Worm (Caenorhabditis elegans) whole organism, mixed stage, embryonic: ENCODE data around the gene lact-7.

ENCODE experiments used
- M03D4.4 ChIP-seq: sonication (generic microtip); optimal IDR thresholded peaks from 2 replicates; lab custom pipeline; 2017; ENCODE audit warnings: mild to moderate bottlenecking, missing genetic modification characterization, missing compliant biosample characterization
- bed-3 ChIP-seq: fragments of 200-800 bp; sonication (Bioruptor generic); optimal IDR thresholded peaks from 3 replicates; lab custom pipeline; 2018; ENCODE audit warnings: mild to moderate bottlenecking, missing genetic modification characterization, moderate library complexity, missing compliant biosample characterization
- blmp-1 ChIP-seq: fragments of 150-350 bp; optimal IDR thresholded peaks from 2 replicates; lab custom pipeline; 2014; ENCODE audit warnings: missing biosample characterization, missing genetic modification characterization
- ceh-39 ChIP-seq: fragments of 150-350 bp; optimal IDR thresholded peaks from 2 replicates; lab custom pipeline; 2014; ENCODE audit warnings: missing biosample characterization, missing genetic modification characterization
- ceh-43 ChIP-seq: fragments of 200-800 bp; sonication (Bioruptor generic); optimal IDR thresholded peaks from 2 replicates; lab custom pipeline; 2018; ENCODE audit warnings: mild to moderate bottlenecking, missing genetic modification characterization, moderate library complexity, missing compliant biosample characterization
- ceh-83 ChIP-seq: fragments of 200-800 bp; sonication (Bioruptor generic); optimal IDR thresholded peaks from 2 replicates; lab custom pipeline; 2018; ENCODE audit warnings: mild to moderate bottlenecking, missing genetic modification characterization, missing compliant biosample characterization
- ces-1 ChIP-seq: fragments of 150-350 bp; optimal IDR thresholded peaks from 2 replicates; lab custom pipeline; 2014; ENCODE audit warnings: missing biosample characterization, missing genetic modification reagents, missing genetic modification characterization
- cnd-1 ChIP-seq: fragments of 200-800 bp; sonication (Bioruptor generic); optimal IDR thresholded peaks from 2 replicates; lab custom pipeline; 2018; ENCODE audit warnings: mild to moderate bottlenecking, missing genetic modification characterization, missing compliant biosample characterization
- drap-1 ChIP-seq: fragments of 200-800 bp; sonication (Bioruptor generic); optimal IDR thresholded peaks from 3 replicates; lab custom pipeline; 2018; ENCODE audit warnings: mild to moderate bottlenecking, missing genetic modification characterization, missing compliant biosample characterization
- elt-1 ChIP-seq: sonication (generic microtip); optimal IDR thresholded peaks from 2 replicates; lab custom pipeline; 2017; ENCODE audit warnings: missing genetic modification characterization, mild to moderate bottlenecking, missing compliant biosample characterization, antibody characterized with exemption, moderate library complexity, borderline replicate concordance; ENCODE audit not compliant: insufficient read depth
- elt-3 ChIP-seq: fragments of 150-350 bp; optimal IDR thresholded peaks from 2 replicates; lab custom pipeline; 2014; ENCODE audit warnings: missing biosample characterization, missing genetic modification characterization
- flh-1 ChIP-seq: fragments of 200-800 bp; sonication (Bioruptor generic); optimal IDR thresholded peaks from 2 replicates; lab custom pipeline; 2018; ENCODE audit warnings: mild to moderate bottlenecking, missing genetic modification characterization, moderate library complexity, missing compliant biosample characterization
- ham-2 ChIP-seq: fragments of 200-800 bp; sonication (Bioruptor generic); optimal IDR thresholded peaks from 2 replicates; lab custom pipeline; 2018; ENCODE audit warnings: mild to moderate bottlenecking, missing genetic modification characterization, missing compliant biosample characterization
- hlh-1 ChIP-seq: fragments of 150-350 bp; optimal IDR thresholded peaks from 2 replicates; lab custom pipeline; 2014; ENCODE audit warnings: missing biosample characterization, missing genetic modification reagents, missing genetic modification characterization
- lin-13 ChIP-seq: fragments of 150-350 bp; optimal IDR thresholded peaks from 2 replicates; lab custom pipeline; 2014; ENCODE audit warnings: missing biosample characterization, missing genetic modification characterization
- lin-32 ChIP-seq: fragments of 200-800 bp; sonication (Bioruptor generic); optimal IDR thresholded peaks from 2 replicates; lab custom pipeline; 2018; ENCODE audit warnings: mild to moderate bottlenecking, missing genetic modification characterization, missing compliant biosample characterization
- lsy-2 ChIP-seq: fragments of 150-350 bp; optimal IDR thresholded peaks from 2 replicates; lab custom pipeline; 2014; ENCODE audit warnings: missing biosample characterization, missing genetic modification characterization
- mab-5 ChIP-seq: fragments of 150-350 bp; optimal IDR thresholded peaks from 2 replicates; lab custom pipeline; 2014; ENCODE audit warnings: missing biosample characterization, missing genetic modification characterization
- mep-1 ChIP-seq: fragments of 150-350 bp; optimal IDR thresholded peaks from 2 replicates; lab custom pipeline; 2017; ENCODE audit warnings: missing biosample characterization, missing genetic modification reagents, missing genetic modification characterization, inconsistent platforms
- mls-2 ChIP-seq: sonication (generic microtip); optimal IDR thresholded peaks from 2 replicates; lab custom pipeline; 2016; ENCODE audit warnings: mild to moderate bottlenecking, missing genetic modification characterization, moderate library complexity, missing compliant biosample characterization
- nhr-12 ChIP-seq: fragments of 150-350 bp; optimal IDR thresholded peaks from 2 replicates; lab custom pipeline; 2014; ENCODE audit warnings: missing biosample characterization, missing genetic modification characterization
- nhr-2 ChIP-seq: fragments of 150-350 bp; optimal IDR thresholded peaks from 2 replicates; lab custom pipeline; 2014; ENCODE audit warnings: missing biosample characterization, missing genetic modification characterization
- nhr-237 ChIP-seq: fragments of 150-350 bp; optimal IDR thresholded peaks from 2 replicates; lab custom pipeline; 2014; ENCODE audit warnings: missing biosample characterization, missing genetic modification characterization
- nhr-28 ChIP-seq: fragments of 150-350 bp; optimal IDR thresholded peaks from 2 replicates; lab custom pipeline; 2014; ENCODE audit warnings: missing biosample characterization, missing genetic modification characterization
- nhr-76 ChIP-seq: sonication (generic microtip); optimal IDR thresholded peaks from 2 replicates; lab custom pipeline; 2017; ENCODE audit warnings: missing biosample characterization, missing genetic modification characterization
- pha-4 ChIP-seq: fragments of 150-350 bp; optimal IDR thresholded peaks from 2 replicates; lab custom pipeline; 2018; ENCODE audit warnings: missing biosample characterization, missing genetic modification reagents, missing genetic modification characterization
- sem-2 ChIP-seq: fragments of 200-800 bp; sonication (Bioruptor generic); optimal IDR thresholded peaks from 2 replicates; lab custom pipeline; 2018; ENCODE audit warnings: mild to moderate bottlenecking, missing genetic modification characterization, missing compliant biosample characterization
- snpc-4 ChIP-seq: fragments of 150-350 bp; optimal IDR thresholded peaks from 2 replicates; lab custom pipeline; 2014; ENCODE audit warnings: missing biosample characterization, missing genetic modification characterization
- sptf-1 ChIP-seq: sonication (generic microtip); optimal IDR thresholded peaks from 2 replicates; lab custom pipeline; 2017; ENCODE audit warnings: mild to moderate bottlenecking, missing genetic modification characterization, moderate library complexity, missing compliant biosample characterization
- tbx-8 ChIP-seq: fragments of 200-800 bp; sonication (Bioruptor generic); optimal IDR thresholded peaks from 2 replicates; lab custom pipeline; 2018; ENCODE audit warnings: mild to moderate bottlenecking, missing genetic modification characterization, moderate library complexity, missing compliant biosample characterization
- unc-120 ChIP-seq: sonication (generic microtip); optimal IDR thresholded peaks from 2 replicates; lab custom pipeline; 2017; ENCODE audit warnings: missing genetic modification characterization, missing compliant biosample characterization; ENCODE audit not compliant: poor library complexity, severe bottlenecking
- unc-39 ChIP-seq: fragments of 150-350 bp; optimal IDR thresholded peaks from 2 replicates; lab custom pipeline; 2014; ENCODE audit warnings: missing biosample characterization, missing genetic modification characterization
- unc-62 ChIP-seq: fragments of 150-350 bp; optimal IDR thresholded peaks from 2 replicates; lab custom pipeline; 2014; ENCODE audit warnings: missing biosample characterization, missing genetic modification reagents, missing genetic modification characterization
- zip-8 ChIP-seq: fragments of 150-350 bp; optimal IDR thresholded peaks from 2 replicates; lab custom pipeline; 2014; ENCODE audit warnings: missing biosample characterization, missing genetic modification characterization
- ztf-11 ChIP-seq: fragments of 150-350 bp; optimal IDR thresholded peaks from 2 replicates; lab custom pipeline; 2014; ENCODE audit warnings: missing biosample characterization, missing genetic modification characterization

The lact-7 gene

DNA sequence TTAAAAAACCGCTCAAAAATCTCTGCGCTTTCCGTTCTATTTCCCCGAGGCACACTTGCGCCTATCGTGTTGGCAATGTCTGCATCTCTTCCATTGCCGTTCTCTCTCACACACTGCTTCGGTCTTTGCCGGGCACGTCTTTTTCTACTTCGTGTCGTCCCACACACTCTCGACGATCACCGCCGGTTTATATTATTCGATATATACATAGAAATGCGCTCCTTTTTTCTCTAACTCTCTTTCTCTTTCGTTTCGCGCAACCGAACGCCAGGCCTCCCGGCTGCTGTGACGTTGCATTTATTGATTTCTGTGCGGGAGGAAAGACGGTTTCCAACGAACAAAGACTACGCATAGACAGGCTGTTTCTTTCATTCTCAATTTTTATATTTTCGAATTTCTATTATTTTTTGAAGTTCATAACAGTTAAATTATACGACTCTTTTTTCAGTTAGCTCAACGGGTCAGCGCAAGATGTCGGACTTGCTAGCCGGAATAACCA, 39.2 kb downstream of the lact-7 start, which contains the start of gene rsd-3:
Gene rsd-3, plus strand, starts transcription at position 449 of the 499 bp plus-strand sequence.
- TF ChIP-seq ztf-11 (tag; lab: Kevin White, UChicago) (peak; percentile 3), unc-39 (tag; lab: Kevin White, UChicago) (no peak), sptf-1 (peak; percentile 17), ces-1 (GFP tag; lab: Kevin White, UChicago) (no peak), unc-62 (no peak), nhr-28 (tag; lab: Kevin White, UChicago) (no peak), M03D4.4 (tag; lab: Kevin White, UChicago) (no peak), nhr-12 (tag; lab: Kevin White, UChicago) (no peak), ceh-39 (peak; percentile 14), tbx-8 (GFP tag; lab: Kevin White, UChicago) (no peak), flh-1 (GFP tag; lab: Kevin White, UChicago) (no peak), nhr-237 (tag; lab: Kevin White, UChicago) (peak; percentile 25), ceh-83 (GFP tag; lab: Kevin White, UChicago) (no peak), drap-1 (peak; percentile 25), mls-2 (tag; lab: Kevin White, UChicago) (peak; percentile 54), snpc-4 (tag; lab: Kevin White, UChicago) (no peak), hlh-1 (tag; lab: Kevin White, UChicago) (peak; percentile 18), zip-8 (tag; lab: Kevin White, UChicago) (no peak), mab-5 (tag; lab: Kevin White, UChicago) (no peak), elt-1 (tag; lab: Kevin White, UChicago) (no peak), bed-3 (GFP tag; lab: Kevin White, UChicago) (peak; percentile 51), lsy-2 (no peak), lin-13 (no peak), pha-4 (tag; lab: Kevin White, UChicago) (peak; percentile 47), blmp-1 (tag; lab: Kevin White, UChicago) (no peak), lin-32 (GFP tag; lab: Kevin White, UChicago) (no peak), elt-3 (no peak), cnd-1 (tag; lab: Kevin White, UChicago) (no peak), mep-1 (tag; lab: Kevin White, UChicago) (peak; percentile 18), nhr-76 (tag; lab: Kevin White, UChicago) (no peak), sem-2 (GFP tag; lab: Kevin White, UChicago) (no peak), ham-2 (GFP tag; lab: Kevin White, UChicago) (peak; percentile 30), ceh-43 (GFP tag; lab: Kevin White, UChicago) (no peak), nhr-2 (tag; lab: Kevin White, UChicago) (peak; percentile 97), unc-120 (tag; lab: Kevin White, UChicago) (peak; percentile 44)
- TF ChIP-seq, all 35 proteins: peak for 13

DNA sequence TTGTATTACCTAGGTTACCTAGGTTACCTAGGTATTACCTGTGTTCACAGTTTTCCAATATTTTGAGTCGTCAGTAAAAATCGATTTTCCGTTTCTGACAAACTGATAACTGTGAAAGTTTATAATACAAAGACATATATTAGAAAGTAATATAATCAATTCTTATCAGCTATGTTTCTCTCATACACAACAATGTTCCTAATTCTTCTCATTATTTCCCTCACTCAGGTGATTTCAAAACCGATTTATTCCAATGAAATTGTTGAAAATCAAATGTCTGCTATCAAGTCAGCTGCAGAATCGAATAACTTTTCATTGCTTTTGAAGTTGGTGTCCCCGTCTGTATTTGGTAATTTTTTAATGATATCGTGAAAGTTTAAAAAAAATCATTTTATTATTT, 45.1 kb downstream of the lact-7 start, which contains the start of gene C34E11.4:
Gene C34E11.4, plus strand, starts transcription at position 154 of the 400 bp plus-strand sequence.
- TF ChIP-seq unc-120 (tag; lab: Kevin White, UChicago) (no peak), M03D4.4 (tag; lab: Kevin White, UChicago) (no peak), blmp-1 (tag; lab: Kevin White, UChicago) (no peak)
- TF ChIP-seq, all 35 proteins: peak for 0

DNA sequence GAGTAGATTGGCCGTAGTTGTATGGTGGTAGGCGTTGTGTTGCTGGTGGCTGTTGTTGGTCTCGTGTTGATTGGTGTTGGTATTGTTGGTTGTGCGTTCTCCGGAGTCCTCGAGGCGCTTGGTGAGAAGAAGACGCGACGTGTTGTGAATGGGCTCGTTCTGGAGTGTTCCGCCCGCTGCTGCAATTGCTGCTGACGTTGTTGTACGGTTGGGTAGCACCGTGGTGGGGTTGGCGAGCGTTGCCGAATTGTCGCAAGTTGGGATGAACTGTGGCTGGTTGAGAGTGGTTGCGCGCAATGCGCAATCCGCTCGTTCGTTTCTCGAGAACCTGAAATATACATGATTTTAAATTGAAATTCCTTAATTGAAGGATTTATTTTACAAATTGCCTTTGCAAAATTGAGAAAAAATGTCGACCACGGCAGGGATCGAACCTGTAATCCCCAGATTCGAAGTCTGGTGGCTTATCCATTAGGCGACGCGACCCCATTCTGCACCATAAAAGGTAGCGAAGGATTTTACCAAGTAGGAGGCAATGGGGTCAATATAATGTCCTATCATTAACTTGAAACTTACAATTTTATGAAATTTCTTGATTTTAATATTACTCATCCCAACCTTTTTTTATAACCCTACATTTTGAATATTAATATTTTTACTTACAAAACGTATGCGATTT, 47.4 kb downstream of the lact-7 start:
- TF ChIP-seq nhr-28 (tag; lab: Kevin White, UChicago) (no peak), bed-3 (GFP tag; lab: Kevin White, UChicago) (no peak)
- TF ChIP-seq, all 35 proteins: peak for 0
